Worm (Caenorhabditis elegans) whole organism, mixed stage, embryonic: ENCODE measurements around the gene Y67D8B.5.

Source experiments
- M03D4.4 ChIP-seq: sonication (generic microtip); optimal IDR thresholded peaks from 2 replicates; lab custom pipeline; 2017; ENCODE audit warnings: mild to moderate bottlenecking, missing genetic modification characterization, missing compliant biosample characterization
- bed-3 ChIP-seq: fragments of 200-800 bp; sonication (Bioruptor generic); optimal IDR thresholded peaks from 3 replicates; lab custom pipeline; 2018; ENCODE audit warnings: mild to moderate bottlenecking, missing genetic modification characterization, moderate library complexity, missing compliant biosample characterization
- blmp-1 ChIP-seq: fragments of 150-350 bp; optimal IDR thresholded peaks from 2 replicates; lab custom pipeline; 2014; ENCODE audit warnings: missing biosample characterization, missing genetic modification characterization
- ceh-39 ChIP-seq: fragments of 150-350 bp; optimal IDR thresholded peaks from 2 replicates; lab custom pipeline; 2014; ENCODE audit warnings: missing biosample characterization, missing genetic modification characterization
- ceh-43 ChIP-seq: fragments of 200-800 bp; sonication (Bioruptor generic); optimal IDR thresholded peaks from 2 replicates; lab custom pipeline; 2018; ENCODE audit warnings: mild to moderate bottlenecking, missing genetic modification characterization, moderate library complexity, missing compliant biosample characterization
- ceh-83 ChIP-seq: fragments of 200-800 bp; sonication (Bioruptor generic); optimal IDR thresholded peaks from 2 replicates; lab custom pipeline; 2018; ENCODE audit warnings: mild to moderate bottlenecking, missing genetic modification characterization, missing compliant biosample characterization
- ces-1 ChIP-seq: fragments of 150-350 bp; optimal IDR thresholded peaks from 2 replicates; lab custom pipeline; 2014; ENCODE audit warnings: missing biosample characterization, missing genetic modification reagents, missing genetic modification characterization
- cnd-1 ChIP-seq: fragments of 200-800 bp; sonication (Bioruptor generic); optimal IDR thresholded peaks from 2 replicates; lab custom pipeline; 2018; ENCODE audit warnings: mild to moderate bottlenecking, missing genetic modification characterization, missing compliant biosample characterization
- drap-1 ChIP-seq: fragments of 200-800 bp; sonication (Bioruptor generic); optimal IDR thresholded peaks from 3 replicates; lab custom pipeline; 2018; ENCODE audit warnings: mild to moderate bottlenecking, missing genetic modification characterization, missing compliant biosample characterization
- elt-1 ChIP-seq: sonication (generic microtip); optimal IDR thresholded peaks from 2 replicates; lab custom pipeline; 2017; ENCODE audit warnings: missing genetic modification characterization, mild to moderate bottlenecking, missing compliant biosample characterization, antibody characterized with exemption, moderate library complexity, borderline replicate concordance; ENCODE audit not compliant: insufficient read depth
- elt-3 ChIP-seq: fragments of 150-350 bp; optimal IDR thresholded peaks from 2 replicates; lab custom pipeline; 2014; ENCODE audit warnings: missing biosample characterization, missing genetic modification characterization
- flh-1 ChIP-seq: fragments of 200-800 bp; sonication (Bioruptor generic); optimal IDR thresholded peaks from 2 replicates; lab custom pipeline; 2018; ENCODE audit warnings: mild to moderate bottlenecking, missing genetic modification characterization, moderate library complexity, missing compliant biosample characterization
- ham-2 ChIP-seq: fragments of 200-800 bp; sonication (Bioruptor generic); optimal IDR thresholded peaks from 2 replicates; lab custom pipeline; 2018; ENCODE audit warnings: mild to moderate bottlenecking, missing genetic modification characterization, missing compliant biosample characterization
- hlh-1 ChIP-seq: fragments of 150-350 bp; optimal IDR thresholded peaks from 2 replicates; lab custom pipeline; 2014; ENCODE audit warnings: missing biosample characterization, missing genetic modification reagents, missing genetic modification characterization
- lin-13 ChIP-seq: fragments of 150-350 bp; optimal IDR thresholded peaks from 2 replicates; lab custom pipeline; 2014; ENCODE audit warnings: missing biosample characterization, missing genetic modification characterization
- lin-32 ChIP-seq: fragments of 200-800 bp; sonication (Bioruptor generic); optimal IDR thresholded peaks from 2 replicates; lab custom pipeline; 2018; ENCODE audit warnings: mild to moderate bottlenecking, missing genetic modification characterization, missing compliant biosample characterization
- lsy-2 ChIP-seq: fragments of 150-350 bp; optimal IDR thresholded peaks from 2 replicates; lab custom pipeline; 2014; ENCODE audit warnings: missing biosample characterization, missing genetic modification characterization
- mab-5 ChIP-seq: fragments of 150-350 bp; optimal IDR thresholded peaks from 2 replicates; lab custom pipeline; 2014; ENCODE audit warnings: missing biosample characterization, missing genetic modification characterization
- mep-1 ChIP-seq: fragments of 150-350 bp; optimal IDR thresholded peaks from 2 replicates; lab custom pipeline; 2017; ENCODE audit warnings: missing biosample characterization, missing genetic modification reagents, missing genetic modification characterization, inconsistent platforms
- mls-2 ChIP-seq: sonication (generic microtip); optimal IDR thresholded peaks from 2 replicates; lab custom pipeline; 2016; ENCODE audit warnings: mild to moderate bottlenecking, missing genetic modification characterization, moderate library complexity, missing compliant biosample characterization
- nhr-12 ChIP-seq: fragments of 150-350 bp; optimal IDR thresholded peaks from 2 replicates; lab custom pipeline; 2014; ENCODE audit warnings: missing biosample characterization, missing genetic modification characterization
- nhr-2 ChIP-seq: fragments of 150-350 bp; optimal IDR thresholded peaks from 2 replicates; lab custom pipeline; 2014; ENCODE audit warnings: missing biosample characterization, missing genetic modification characterization
- nhr-237 ChIP-seq: fragments of 150-350 bp; optimal IDR thresholded peaks from 2 replicates; lab custom pipeline; 2014; ENCODE audit warnings: missing biosample characterization, missing genetic modification characterization
- nhr-28 ChIP-seq: fragments of 150-350 bp; optimal IDR thresholded peaks from 2 replicates; lab custom pipeline; 2014; ENCODE audit warnings: missing biosample characterization, missing genetic modification characterization
- nhr-76 ChIP-seq: sonication (generic microtip); optimal IDR thresholded peaks from 2 replicates; lab custom pipeline; 2017; ENCODE audit warnings: missing biosample characterization, missing genetic modification characterization
- pha-4 ChIP-seq: fragments of 150-350 bp; optimal IDR thresholded peaks from 2 replicates; lab custom pipeline; 2018; ENCODE audit warnings: missing biosample characterization, missing genetic modification reagents, missing genetic modification characterization
- sem-2 ChIP-seq: fragments of 200-800 bp; sonication (Bioruptor generic); optimal IDR thresholded peaks from 2 replicates; lab custom pipeline; 2018; ENCODE audit warnings: mild to moderate bottlenecking, missing genetic modification characterization, missing compliant biosample characterization
- snpc-4 ChIP-seq: fragments of 150-350 bp; optimal IDR thresholded peaks from 2 replicates; lab custom pipeline; 2014; ENCODE audit warnings: missing biosample characterization, missing genetic modification characterization
- sptf-1 ChIP-seq: sonication (generic microtip); optimal IDR thresholded peaks from 2 replicates; lab custom pipeline; 2017; ENCODE audit warnings: mild to moderate bottlenecking, missing genetic modification characterization, moderate library complexity, missing compliant biosample characterization
- tbx-8 ChIP-seq: fragments of 200-800 bp; sonication (Bioruptor generic); optimal IDR thresholded peaks from 2 replicates; lab custom pipeline; 2018; ENCODE audit warnings: mild to moderate bottlenecking, missing genetic modification characterization, moderate library complexity, missing compliant biosample characterization
- unc-120 ChIP-seq: sonication (generic microtip); optimal IDR thresholded peaks from 2 replicates; lab custom pipeline; 2017; ENCODE audit warnings: missing genetic modification characterization, missing compliant biosample characterization; ENCODE audit not compliant: poor library complexity, severe bottlenecking
- unc-39 ChIP-seq: fragments of 150-350 bp; optimal IDR thresholded peaks from 2 replicates; lab custom pipeline; 2014; ENCODE audit warnings: missing biosample characterization, missing genetic modification characterization
- unc-62 ChIP-seq: fragments of 150-350 bp; optimal IDR thresholded peaks from 2 replicates; lab custom pipeline; 2014; ENCODE audit warnings: missing biosample characterization, missing genetic modification reagents, missing genetic modification characterization
- zip-8 ChIP-seq: fragments of 150-350 bp; optimal IDR thresholded peaks from 2 replicates; lab custom pipeline; 2014; ENCODE audit warnings: missing biosample characterization, missing genetic modification characterization
- ztf-11 ChIP-seq: fragments of 150-350 bp; optimal IDR thresholded peaks from 2 replicates; lab custom pipeline; 2014; ENCODE audit warnings: missing biosample characterization, missing genetic modification characterization

Y67D8B.5 gene

ce11 chrIV:3231644-3232043 lies 29.5 kb downstream of the Y67D8B.5 start:
- TF ChIP-seq nhr-12, result no peak
- peak; percentile 20 for TF ChIP-seq sptf-1 (tag; lab: Kevin White, UChicago)
- no peak for TF ChIP-seq nhr-2 (tag; lab: Kevin White, UChicago)
- TF ChIP-seq unc-62 (GFP tag; lab: Kevin White, UChicago), result peak; percentile 77
- TF ChIP-seq snpc-4 (tag; lab: Kevin White, UChicago), result no peak
- TF ChIP-seq nhr-237 (tag; lab: Kevin White, UChicago), result no peak
- no peak for TF ChIP-seq flh-1
- TF ChIP-seq unc-120 (tag; lab: Kevin White, UChicago), result peak; percentile 63
- no peak for TF ChIP-seq elt-3 (tag; lab: Kevin White, UChicago)
- peak; percentile 96 for TF ChIP-seq hlh-1 (tag; lab: Kevin White, UChicago)
- TF ChIP-seq nhr-76 (tag; lab: Kevin White, UChicago), result no peak
- TF ChIP-seq ceh-39, result no peak
- TF ChIP-seq zip-8 (tag; lab: Kevin White, UChicago), result no peak
- TF ChIP-seq pha-4, result no peak
- TF ChIP-seq cnd-1 (tag; lab: Kevin White, UChicago), result no peak
- no peak for TF ChIP-seq mls-2 (tag; lab: Kevin White, UChicago)
- TF ChIP-seq nhr-28, result no peak
- TF ChIP-seq mep-1 (tag; lab: Kevin White, UChicago), result no peak
- TF ChIP-seq lsy-2, result no peak
- no peak for TF ChIP-seq ceh-43 (GFP tag; lab: Kevin White, UChicago)
- peak; percentile 10 for TF ChIP-seq ham-2 (GFP tag; lab: Kevin White, UChicago)
- no peak for TF ChIP-seq ztf-11
- TF ChIP-seq ces-1 (GFP tag; lab: Kevin White, UChicago), result no peak
- TF ChIP-seq bed-3 (GFP tag; lab: Kevin White, UChicago), result no peak
- TF ChIP-seq blmp-1 (tag; lab: Kevin White, UChicago), result no peak
- peak; percentile 28 for TF ChIP-seq lin-32 (GFP tag; lab: Kevin White, UChicago)
- TF ChIP-seq, all 35 proteins: peak for 6

ce11 chrIV:3232694-3233372 lies 30.7 kb downstream of the Y67D8B.5 start:
- peak; percentile 67 for TF ChIP-seq ceh-83 (GFP tag; lab: Kevin White, UChicago)
- TF ChIP-seq nhr-12, result peak; percentile 47
- TF ChIP-seq nhr-28, result no peak
- TF ChIP-seq elt-1 (tag; lab: Kevin White, UChicago), result peak; percentile 42
- TF ChIP-seq mls-2 (tag; lab: Kevin White, UChicago), result peak; percentile 60
- no peak for TF ChIP-seq lin-32 (GFP tag; lab: Kevin White, UChicago)
- no peak for TF ChIP-seq flh-1
- TF ChIP-seq sptf-1 (tag; lab: Kevin White, UChicago), result peak; percentile 77
- TF ChIP-seq lin-13, result peak; percentile 66
- TF ChIP-seq ham-2 (GFP tag; lab: Kevin White, UChicago), result peak; percentile 96
- peak; percentile 68 for TF ChIP-seq M03D4.4 (tag; lab: Kevin White, UChicago)
- TF ChIP-seq nhr-2 (tag; lab: Kevin White, UChicago), result peak; percentile 36
- TF ChIP-seq ceh-43 (GFP tag; lab: Kevin White, UChicago), result no peak
- TF ChIP-seq nhr-237 (tag; lab: Kevin White, UChicago), result peak; percentile 25
- TF ChIP-seq zip-8 (tag; lab: Kevin White, UChicago), result no peak
- no peak for TF ChIP-seq elt-3 (tag; lab: Kevin White, UChicago)
- peak; percentile 23 for TF ChIP-seq nhr-76 (tag; lab: Kevin White, UChicago)
- peak; percentile 62 for TF ChIP-seq unc-120 (tag; lab: Kevin White, UChicago)
- no peak for TF ChIP-seq mab-5 (tag; lab: Kevin White, UChicago)
- TF ChIP-seq bed-3 (GFP tag; lab: Kevin White, UChicago), result peak; percentile 32
- TF ChIP-seq tbx-8, result no peak
- no peak for TF ChIP-seq mep-1 (tag; lab: Kevin White, UChicago)
- no peak for TF ChIP-seq unc-39 (tag; lab: Kevin White, UChicago)
- peak; percentile 41 for TF ChIP-seq drap-1 (GFP tag; lab: Kevin White, UChicago)
- peak; percentile 67 for TF ChIP-seq pha-4
- TF ChIP-seq unc-62 (GFP tag; lab: Kevin White, UChicago), result peak; percentile 28
- TF ChIP-seq hlh-1 (tag; lab: Kevin White, UChicago), result no peak
- peak; percentile 67 for TF ChIP-seq sem-2 (GFP tag; lab: Kevin White, UChicago)
- peak; percentile 49 for TF ChIP-seq cnd-1 (tag; lab: Kevin White, UChicago)
- no peak for TF ChIP-seq ceh-39
- no peak for TF ChIP-seq blmp-1 (tag; lab: Kevin White, UChicago)
- no peak for TF ChIP-seq lsy-2
- no peak for TF ChIP-seq snpc-4 (tag; lab: Kevin White, UChicago)
- TF ChIP-seq ces-1 (GFP tag; lab: Kevin White, UChicago), result no peak
- TF ChIP-seq ztf-11, result peak; percentile 64
